Fruit fly (Drosophila melanogaster) whole organism, embryonic: ENCODE results near the gene CG9961.

Source experiments
- Atf-2 ChIP-seq: fragments of 200-800 bp; sonication (Bioruptor generic); optimal IDR thresholded peaks from 2 replicates; lab custom pipeline; 2016; ENCODE audit warnings: missing biosample characterization, missing genetic modification characterization
- BEAF-32 ChIP-seq: fragments of 200-800 bp; sonication (Bioruptor generic); optimal IDR thresholded peaks from 3 replicates; lab custom pipeline; 2017; ENCODE audit warnings: missing biosample characterization, missing genetic modification characterization, mild to moderate bottlenecking, moderate library complexity, missing genetic modification reagents
- CG1024 ChIP-seq: fragments of 200-800 bp; sonication (Bioruptor generic); IDR thresholded peaks from 2 replicates; pipeline ENCODE4 v1.3.6; 2022; ENCODE audit warnings: missing biosample characterization, missing genetic modification characterization
- CG10654 ChIP-seq: fragments of 200-800 bp; sonication (Bioruptor generic); optimal IDR thresholded peaks from 2 replicates; lab custom pipeline; 2016; ENCODE audit warnings: missing biosample characterization, missing genetic modification characterization
- CG10959 ChIP-seq: fragments of 200-800 bp; sonication (Bioruptor generic); IDR thresholded peaks from 2 replicates; pipeline ENCODE4 v1.3.6; 2022; ENCODE audit warnings: missing biosample characterization, missing genetic modification characterization
- CG12659 ChIP-seq: fragments of 200-800 bp; sonication (Bioruptor generic); optimal IDR thresholded peaks from 3 replicates; lab custom pipeline; 2017; ENCODE audit warnings: mild to moderate bottlenecking, missing biosample characterization, missing genetic modification reagents, missing genetic modification characterization
- CG14014 ChIP-seq: fragments of 200-800 bp; sonication (Bioruptor generic); IDR thresholded peaks from 2 replicates; pipeline ENCODE4 v1.3.6; 2022; ENCODE audit warnings: missing biosample characterization, missing genetic modification characterization
- CG18262 ChIP-seq: fragments of 200-800 bp; optimal IDR thresholded peaks from 3 replicates; lab custom pipeline; 2019; ENCODE audit warnings: missing biosample characterization, mild to moderate bottlenecking, missing genetic modification characterization, moderate library complexity
- CG2116 ChIP-seq: fragments of 200-800 bp; sonication (Bioruptor generic); optimal IDR thresholded peaks from 3 replicates; lab custom pipeline; 2018; ENCODE audit warnings: missing biosample characterization, mild to moderate bottlenecking, missing genetic modification characterization
- CG2678 ChIP-seq: fragments of 200-800 bp; sonication (Bioruptor generic); optimal IDR thresholded peaks from 3 replicates; lab custom pipeline; 2019; ENCODE audit warnings: missing biosample characterization, mild to moderate bottlenecking, missing genetic modification characterization, moderate library complexity
- CG6683 ChIP-seq: fragments of 200-800 bp; sonication (Bioruptor generic); optimal IDR thresholded peaks from 2 replicates; lab custom pipeline; 2017; ENCODE audit warnings: missing biosample characterization, mild to moderate bottlenecking, missing genetic modification characterization, missing genetic modification reagents
- CG7372 ChIP-seq: fragments of 200-800 bp; sonication (Bioruptor generic); IDR thresholded peaks from 2 replicates; pipeline ENCODE4 v1.3.6; 2022; ENCODE audit warnings: missing biosample characterization, missing genetic modification characterization
- CG7963 ChIP-seq: fragments of 200-800 bp; sonication (Bioruptor generic); IDR thresholded peaks from 3 replicates; pipeline ENCODE4 v1.3.6; 2022; ENCODE audit warnings: missing biosample characterization, missing genetic modification characterization; ENCODE audit not compliant: partially characterized antibody
- CG8388 ChIP-seq: fragments of 200-800 bp; sonication (Bioruptor generic); optimal IDR thresholded peaks from 2 replicates; lab custom pipeline; 2019; ENCODE audit warnings: missing biosample characterization, mild to moderate bottlenecking, missing genetic modification characterization, moderate library complexity
- CG8924 ChIP-seq: fragments of 200-800 bp; optimal IDR thresholded peaks from 3 replicates; lab custom pipeline; 2019; ENCODE audit warnings: missing biosample characterization, mild to moderate bottlenecking, missing genetic modification characterization, moderate library complexity
- CG9797 ChIP-seq: fragments of 200-800 bp; sonication (Bioruptor generic); optimal IDR thresholded peaks from 3 replicates; lab custom pipeline; 2018; ENCODE audit warnings: missing biosample characterization, mild to moderate bottlenecking, missing genetic modification characterization
- CG9876 ChIP-seq: fragments of 200-800 bp; sonication (Bioruptor generic); optimal IDR thresholded peaks from 2 replicates; lab custom pipeline; 2016; ENCODE audit warnings: missing biosample characterization, missing genetic modification characterization
- Chrac-16 ChIP-seq: fragments of 200-800 bp; sonication (Bioruptor generic); optimal IDR thresholded peaks from 3 replicates; lab custom pipeline; 2016; ENCODE audit warnings: missing biosample characterization, missing genetic modification characterization
- D ChIP-seq, 2 experiments: fragments of 200-800 bp in 1 of 2; fragments of >200 bp in 1 of 2; sonication (Bioruptor generic) in 1 of 2; optimal IDR thresholded peaks; 2 replicates in 1 of 2; 3 replicates in 1 of 2; lab custom pipeline; 2017; ENCODE audit warnings: mild to moderate bottlenecking in 1 of 2, missing biosample characterization in 1 of 2, missing genetic modification characterization in 1 of 2, missing genetic modification reagents in 1 of 2
- Fer1 ChIP-seq: fragments of 200-800 bp; sonication (Bioruptor generic); optimal IDR thresholded peaks from 2 replicates; lab custom pipeline; 2017; ENCODE audit warnings: missing biosample characterization, mild to moderate bottlenecking, missing genetic modification characterization
- H2.0 ChIP-seq: fragments of 200-800 bp; sonication (Bioruptor generic); IDR thresholded peaks from 2 replicates; pipeline ENCODE4 v1.3.6; 2022; ENCODE audit warnings: missing biosample characterization, missing genetic modification characterization
- Hr3 ChIP-seq: fragments of 200-800 bp; sonication (Bioruptor generic); optimal IDR thresholded peaks from 3 replicates; lab custom pipeline; 2016; ENCODE audit warnings: missing biosample characterization, missing genetic modification characterization
- Neu2 ChIP-seq: fragments of 200-800 bp; sonication (Bioruptor generic); optimal IDR thresholded peaks from 3 replicates; lab custom pipeline; 2016; ENCODE audit warnings: missing biosample characterization, missing genetic modification characterization, borderline replicate concordance
- Scr ChIP-seq: fragments of 200-800 bp; sonication (Bioruptor generic); IDR thresholded peaks from 2 replicates; pipeline ENCODE4 v1.3.6; 2022; ENCODE audit warnings: missing biosample characterization, missing genetic modification characterization; ENCODE audit not compliant: partially characterized antibody
- Stat92E ChIP-seq, 3 experiments: fragments of >200 bp in 2 of 3; fragments of 200-800 bp in 1 of 3; sonication (Bioruptor generic) in 1 of 3; optimal IDR thresholded peaks; 2 replicates each; lab custom pipeline; 2017 to 2019; ENCODE audit warnings: missing biosample characterization in 3 of 3, missing genetic modification characterization in 3 of 3, mild to moderate bottlenecking in 1 of 3, moderate library complexity in 1 of 3
- Usf ChIP-seq: fragments of 200-800 bp; sonication (Bioruptor generic); optimal IDR thresholded peaks from 2 replicates; lab custom pipeline; 2017; ENCODE audit warnings: missing genotype, missing biosample characterization, missing genetic modification characterization
- caup ChIP-seq: fragments of 200-800 bp; sonication (Bioruptor generic); optimal IDR thresholded peaks from 3 replicates; lab custom pipeline; 2017; ENCODE audit warnings: missing biosample characterization, mild to moderate bottlenecking, missing genetic modification characterization, moderate library complexity; ENCODE audit not compliant: severe bottlenecking
- esg ChIP-seq: fragments of 200-800 bp; sonication (Bioruptor generic); conservative IDR thresholded peaks from 2 replicates; pipeline ENCODE4 v1.3.6; 2022; ENCODE audit warnings: missing biosample characterization, missing genetic modification characterization
- fu2 ChIP-seq: fragments of 200-800 bp; sonication (Bioruptor generic); optimal IDR thresholded peaks from 2 replicates; lab custom pipeline; 2016; ENCODE audit warnings: missing biosample characterization, missing genetic modification characterization
- gcm ChIP-seq: fragments of 200-800 bp; sonication (Bioruptor generic); optimal IDR thresholded peaks from 2 replicates; lab custom pipeline; 2019; ENCODE audit warnings: missing biosample characterization, mild to moderate bottlenecking, missing genetic modification characterization, moderate library complexity
- gem ChIP-seq: fragments of 200-800 bp; sonication (Bioruptor generic); optimal IDR thresholded peaks from 2 replicates; lab custom pipeline; 2019; ENCODE audit warnings: missing biosample characterization, mild to moderate bottlenecking, missing genetic modification characterization, moderate library complexity
- h ChIP-seq: fragments of >200 bp; optimal IDR thresholded peaks from 2 replicates; lab custom pipeline; 2017
- insv ChIP-seq, 2 experiments: fragments of 200-800 bp; sonication (Bioruptor generic); optimal IDR thresholded peaks; 3 replicates each; lab custom pipeline; 2016 to 2018; ENCODE audit warnings: missing biosample characterization in 2 of 2, missing genetic modification characterization in 2 of 2
- inv ChIP-seq: fragments of 200-800 bp; sonication (Bioruptor generic); IDR thresholded peaks from 2 replicates; pipeline ENCODE4 v1.3.6; 2022; ENCODE audit warnings: missing biosample characterization, missing genetic modification characterization; ENCODE audit not compliant: partially characterized antibody
- jing ChIP-seq: fragments of 200-800 bp; sonication (Bioruptor generic); optimal IDR thresholded peaks from 2 replicates; lab custom pipeline; 2018; ENCODE audit warnings: missing biosample characterization, mild to moderate bottlenecking, missing genetic modification characterization
- mam ChIP-seq: fragments of 200-800 bp; sonication (Bioruptor generic); optimal IDR thresholded peaks from 3 replicates; lab custom pipeline; 2016; ENCODE audit warnings: missing biosample characterization, missing genetic modification characterization
- nau ChIP-seq: fragments of 200-800 bp; sonication (Bioruptor generic); optimal IDR thresholded peaks from 3 replicates; lab custom pipeline; 2017; ENCODE audit warnings: missing biosample characterization, mild to moderate bottlenecking, missing genetic modification characterization, missing genetic modification reagents
- onecut ChIP-seq: fragments of 200-800 bp; sonication (Bioruptor generic); IDR thresholded peaks from 2 replicates; pipeline ENCODE4 v1.3.6; 2022; ENCODE audit warnings: missing biosample characterization, missing genetic modification characterization
- otp ChIP-seq: fragments of 200-800 bp; sonication (Bioruptor generic); IDR thresholded peaks from 3 replicates; pipeline ENCODE4, ENCODE4 v1.3.6; 2022; ENCODE audit warnings: missing biosample characterization, missing genetic modification characterization
- sc ChIP-seq, 3 experiments: fragments of >200 bp in 2 of 3; fragments of 200-800 bp in 1 of 3; sonication (Bioruptor generic) in 1 of 3; optimal IDR thresholded peaks; 2 replicates in 2 of 3; 3 replicates in 1 of 3; lab custom pipeline; 2017; ENCODE audit warnings: mild to moderate bottlenecking in 1 of 3, missing biosample characterization in 1 of 3, missing genetic modification characterization in 1 of 3, missing genetic modification reagents in 1 of 3
- seq ChIP-seq: fragments of 200-800 bp; sonication (Bioruptor generic); IDR thresholded peaks from 2 replicates; pipeline ENCODE4 v1.3.6; 2022; ENCODE audit warnings: missing biosample characterization, missing genetic modification characterization
- sima ChIP-seq: fragments of 200-800 bp; sonication (Bioruptor generic); optimal IDR thresholded peaks from 2 replicates; lab custom pipeline; 2016; ENCODE audit warnings: missing biosample characterization, missing genetic modification characterization
- slbo ChIP-seq: fragments of 200-800 bp; sonication (Bioruptor generic); IDR thresholded peaks from 2 replicates; pipeline ENCODE4 v1.3.6; 2022; ENCODE audit warnings: missing biosample characterization, missing genetic modification characterization
- sr ChIP-seq: fragments of 200-800 bp; sonication (Bioruptor generic); IDR thresholded peaks from 3 replicates; pipeline ENCODE4 v1.3.6; 2022; ENCODE audit warnings: missing biosample characterization, missing genetic modification characterization
- tin ChIP-seq: fragments of 200-800 bp; sonication (Bioruptor generic); optimal IDR thresholded peaks from 3 replicates; lab custom pipeline; 2016; ENCODE audit warnings: missing biosample characterization, missing genetic modification characterization
- toy ChIP-seq: fragments of 200-800 bp; sonication (Bioruptor generic); IDR thresholded peaks from 2 replicates; pipeline ENCODE4 v1.3.6; 2022; ENCODE audit warnings: missing biosample characterization, missing genetic modification characterization
- twi ChIP-seq: fragments of 200-800 bp; optimal IDR thresholded peaks from 2 replicates; lab custom pipeline; 2019; ENCODE audit warnings: missing biosample characterization, mild to moderate bottlenecking, missing genetic modification characterization, moderate library complexity
- zfh2 ChIP-seq: fragments of 200-800 bp; sonication (Bioruptor generic); optimal IDR thresholded peaks from 2 replicates; lab custom pipeline; 2016; ENCODE audit warnings: missing biosample characterization, missing genetic modification characterization

Gene CG9961

DNA sequence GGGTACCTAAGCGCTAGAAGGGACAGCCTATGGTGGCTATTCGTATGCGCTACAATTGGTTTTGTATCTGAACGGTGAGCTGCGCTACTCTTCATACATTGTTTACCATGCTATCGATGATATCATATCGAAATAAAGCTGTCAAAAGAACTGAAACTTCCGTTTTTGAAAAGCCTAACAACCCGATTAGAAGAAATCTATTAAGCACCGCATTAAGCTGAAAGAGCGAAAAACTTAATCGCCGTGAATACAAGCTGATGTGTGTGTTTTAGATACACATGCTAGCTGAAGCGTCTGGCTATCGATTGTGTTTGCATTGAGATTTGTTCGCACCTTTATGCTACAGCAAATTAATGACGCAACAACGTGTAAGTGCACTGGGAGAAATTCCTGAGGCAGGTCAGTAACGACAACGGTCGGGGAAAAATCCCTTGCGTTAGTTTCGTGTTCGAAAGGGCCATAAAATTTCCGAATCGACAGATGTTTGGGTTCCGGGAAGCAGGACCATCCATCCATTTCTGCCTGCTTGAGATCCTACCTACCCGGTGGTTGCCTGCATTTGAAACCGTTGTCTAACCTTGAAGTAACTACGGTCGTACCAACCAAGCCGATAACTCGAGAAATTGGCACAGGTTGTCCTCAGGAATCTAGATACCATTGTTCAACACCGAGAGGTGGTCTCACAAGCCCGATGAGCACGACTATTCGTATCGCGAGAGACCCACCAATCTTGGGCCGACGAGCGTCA lies 5.8 kb upstream of the CG9961 start (continued):
- TF ChIP-seq BEAF-32, result no peak
- TF ChIP-seq esg (GFP tag; lab: Robert Waterston, UW), result no peak
- peak; percentile 86 for TF ChIP-seq Fer1 (GFP tag; lab: Kevin White, UChicago)
- peak; percentile 66 for TF ChIP-seq CG10654
- TF ChIP-seq insv (GFP tag; optimal IDR thresholded peaks at IDR 0.05; lab: Kevin White, UChicago), result peak in 1 of 2 experiments; percentile 29
- no peak for TF ChIP-seq otp (GFP tag; lab: Robert Waterston, UW)
- peak; percentile 69 for TF ChIP-seq Usf (GFP tag; lab: Kevin White, UChicago)
- peak; percentile 70 for TF ChIP-seq onecut (GFP tag; lab: Robert Waterston, UW)
- TF ChIP-seq tin (GFP tag; lab: Kevin White, UChicago), result peak; percentile 58
- TF ChIP-seq h, result no peak
- no peak for TF ChIP-seq CG1024 (GFP tag; lab: Robert Waterston, UW)
- peak; percentile 63 for TF ChIP-seq CG12659 (GFP tag; lab: Kevin White, UChicago)
- TF ChIP-seq mam (GFP tag; lab: Kevin White, UChicago), result peak; percentile 83
- TF ChIP-seq Neu2 (GFP tag; lab: Kevin White, UChicago), result peak; percentile 0
- TF ChIP-seq toy (GFP tag; lab: Robert Waterston, UW), result no peak
- no peak for TF ChIP-seq seq
- TF ChIP-seq twi, result peak; percentile 56
- peak; percentile 79 for TF ChIP-seq zfh2 (GFP tag; lab: Kevin White, UChicago)
- TF ChIP-seq CG14014 (GFP tag; lab: Robert Waterston, UW), result no peak
- peak; percentile 91 for TF ChIP-seq CG2678
- TF ChIP-seq CG18262, result peak; percentile 83
- peak; percentile 57 for TF ChIP-seq Atf-2 (GFP tag; lab: Kevin White, UChicago)
- TF ChIP-seq jing, result peak; percentile 48
- no peak for TF ChIP-seq Scr (GFP tag; lab: Robert Waterston, UW)
- TF ChIP-seq sima (GFP tag; lab: Kevin White, UChicago), result no peak
- TF ChIP-seq CG2116 (GFP tag; lab: Kevin White, UChicago), result peak; percentile 27
- peak; percentile 48 for TF ChIP-seq CG8388
- peak; percentile 88 for TF ChIP-seq gem (tag; lab: Kevin White, UChicago)
- TF ChIP-seq D (optimal IDR thresholded peaks at IDR 0.05; lab: Kevin White, UChicago), result peak; percentile 39
- peak; percentile 74 for TF ChIP-seq D (GFP tag; optimal IDR thresholded peaks at IDR 0.05; lab: Kevin White, UChicago)
- TF ChIP-seq slbo, result no peak
- TF ChIP-seq CG9797, result peak; percentile 34
- TF ChIP-seq H2.0, result no peak
- TF ChIP-seq nau (GFP tag; lab: Kevin White, UChicago), result peak; percentile 80
- peak; percentile 72 for TF ChIP-seq CG9876
- peak; percentile 48 for TF ChIP-seq Hr3 (GFP tag; lab: Kevin White, UChicago)
- TF ChIP-seq CG7963 (GFP tag; lab: Robert Waterston, UW), result no peak
- peak; percentile 85 for TF ChIP-seq CG8924
- TF ChIP-seq sr (GFP tag; lab: Robert Waterston, UW), result no peak
- TF ChIP-seq CG7372 (GFP tag; lab: Robert Waterston, UW), result no peak
- TF ChIP-seq CG6683 (GFP tag; lab: Kevin White, UChicago), result peak; percentile 52
- TF ChIP-seq fu2 (GFP tag; lab: Kevin White, UChicago), result peak; percentile 69
- TF ChIP-seq Stat92E (GFP tag; optimal IDR thresholded peaks at IDR 0.05; lab: Kevin White, UChicago), result peak in 1 of 3 experiments; percentile 37
- TF ChIP-seq Chrac-16 (GFP tag; lab: Kevin White, UChicago), result peak; percentile 70
- no peak for TF ChIP-seq sc (optimal IDR thresholded peaks at IDR 0.05; lab: Kevin White, UChicago)
- peak; percentile 49 for TF ChIP-seq sc (GFP tag; optimal IDR thresholded peaks at IDR 0.05; lab: Kevin White, UChicago)
- TF ChIP-seq inv (GFP tag; lab: Robert Waterston, UW), result no peak
- peak; percentile 34 for TF ChIP-seq gcm (GFP tag; lab: Kevin White, UChicago)
- no peak for TF ChIP-seq CG10959 (GFP tag; lab: Robert Waterston, UW)
- TF ChIP-seq caup (GFP tag; lab: Kevin White, UChicago), result peak; percentile 89
